Worm (Caenorhabditis elegans) whole organism, early embryonic: ENCODE measurements around the gene C25E10.13.

ENCODE experiments used
- aly-1 ChIP-seq: sonication (generic microtip); optimal IDR thresholded peaks from 2 replicates; lab custom pipeline; 2016; ENCODE audit warnings: missing genetic modification characterization, missing compliant biosample characterization
- ama-1 ChIP-seq: fragments of 150-350 bp; optimal IDR thresholded peaks from 2 replicates; lab custom pipeline; 2014
- ceh-13 ChIP-seq: fragments of 200-800 bp; sonication (Bioruptor generic); optimal IDR thresholded peaks from 2 replicates; lab custom pipeline; 2018; ENCODE audit warnings: mild to moderate bottlenecking, missing genetic modification characterization, missing compliant biosample characterization
- ets-7 ChIP-seq: sonication (generic microtip); optimal IDR thresholded peaks from 2 replicates; lab custom pipeline; 2016; ENCODE audit warnings: missing genotype, missing genetic modification characterization, missing compliant biosample characterization
- flt-1 ChIP-seq: fragments of 200-800 bp; sonication (Bioruptor generic); IDR thresholded peaks from 2 replicates; pipeline ENCODE4 v1.3.6; 2022; ENCODE audit warnings: missing genetic modification characterization, missing compliant biosample characterization
- hmbx-1 ChIP-seq: sonication (generic microtip); optimal IDR thresholded peaks from 2 replicates; lab custom pipeline; 2016; ENCODE audit warnings: mild to moderate bottlenecking, missing genetic modification characterization, missing compliant biosample characterization
- hmg-4 ChIP-seq: fragments of 200-800 bp; sonication (Bioruptor generic); optimal IDR thresholded peaks from 2 replicates; lab custom pipeline; 2018; ENCODE audit warnings: mild to moderate bottlenecking, missing genetic modification characterization, missing compliant biosample characterization
- hnd-1 ChIP-seq: sonication (generic microtip); optimal IDR thresholded peaks from 2 replicates; lab custom pipeline; 2016; ENCODE audit warnings: missing genetic modification characterization, missing compliant biosample characterization
- pes-1 ChIP-seq: fragments of 200-800 bp; sonication (Bioruptor generic); IDR thresholded peaks from 2 replicates; pipeline ENCODE4 v1.3.6; 2022; ENCODE audit warnings: missing genetic modification reagents, missing genetic modification characterization, missing compliant biosample characterization
- scrt-1 ChIP-seq: fragments of 200-800 bp; sonication (Bioruptor generic); IDR thresholded peaks from 2 replicates; pipeline ENCODE4 v1.3.6; 2022; ENCODE audit warnings: missing genetic modification characterization, missing compliant biosample characterization
- sea-1 ChIP-seq: fragments of 200-800 bp; sonication (Bioruptor generic); conservative IDR thresholded peaks from 2 replicates; pipeline ENCODE4 v1.3.6; 2022; ENCODE audit warnings: missing genetic modification characterization, missing compliant biosample characterization
- tbx-37 ChIP-seq: fragments of 200-800 bp; sonication (Bioruptor generic); conservative IDR thresholded peaks from 2 replicates; pipeline ENCODE4 v1.3.6; 2022; ENCODE audit warnings: missing genetic modification reagents, missing genetic modification characterization, missing compliant biosample characterization
- tra-4 ChIP-seq: sonication (generic microtip); optimal IDR thresholded peaks from 2 replicates; lab custom pipeline; 2017; ENCODE audit warnings: missing genetic modification characterization, missing compliant biosample characterization

ce11 chrV:9097213-9097612 is 37.7 kb downstream of the C25E10.13 start:
- no peak for TF ChIP-seq pes-1
- no peak for TF ChIP-seq ama-1 (lab: Kevin White, UChicago)
- TF ChIP-seq ceh-13: no peak
- TF ChIP-seq hmg-4: no peak
- no peak for TF ChIP-seq aly-1
- no peak for TF ChIP-seq hnd-1
- no peak for TF ChIP-seq tra-4 (tag; lab: Kevin White, UChicago)
- TF ChIP-seq tbx-37 (GFP tag; lab: Robert Waterston, UW): no peak
- TF ChIP-seq hmbx-1 (tag; lab: Kevin White, UChicago): no peak
- TF ChIP-seq sea-1: no peak
- no peak for TF ChIP-seq flt-1 (GFP tag; lab: Robert Waterston, UW)
- no peak for TF ChIP-seq ets-7 (tag; lab: Kevin White, UChicago)
- no peak for TF ChIP-seq scrt-1 (GFP tag; lab: Robert Waterston, UW)
